Worm (Caenorhabditis elegans) whole organism, young adult: ENCODE measurements around the gene hot-6.

Experiments used
- Y53G8AR.9 ChIP-seq: fragments of 200-800 bp; sonication (Bioruptor generic); conservative IDR thresholded peaks from 2 replicates; pipeline ENCODE4 v1.3.6; 2022; ENCODE audit warnings: missing genetic modification reagents, missing genetic modification characterization, missing compliant biosample characterization
- Y95B8A.8 ChIP-seq: fragments of 200-800 bp; sonication (Bioruptor generic); IDR thresholded peaks from 2 replicates; pipeline ENCODE4 v1.3.6; 2022; ENCODE audit warnings: missing genetic modification reagents, missing genetic modification characterization, missing compliant biosample characterization
- ama-1 ChIP-seq, 3 experiments: fragments of 150-350 bp in 1 of 3; sonication (generic microtip) in 2 of 3; optimal IDR thresholded peaks; 2 replicates each; lab custom pipeline; 2014 to 2018; ENCODE audit warnings: missing biosample characterization in 2 of 3, missing genetic modification characterization in 2 of 3, missing genetic modification reagents in 2 of 3
- efl-1 ChIP-seq: fragments of 150-350 bp; optimal IDR thresholded peaks from 2 replicates; lab custom pipeline; 2014; ENCODE audit warnings: missing biosample characterization, missing genetic modification reagents, missing genetic modification characterization
- egl-44 ChIP-seq: fragments of 200-800 bp; sonication (Bioruptor generic); IDR thresholded peaks from 2 replicates; pipeline ENCODE4 v1.3.6; 2022; ENCODE audit warnings: missing genetic modification reagents, missing genetic modification characterization, missing compliant biosample characterization
- ekl-4 ChIP-seq: fragments of 200-800 bp; sonication (Bioruptor generic); IDR thresholded peaks from 2 replicates; pipeline ENCODE4 v1.3.6; 2022; ENCODE audit warnings: missing genetic modification reagents, missing genetic modification characterization, missing compliant biosample characterization
- nhr-27 ChIP-seq: fragments of 200-800 bp; sonication (Bioruptor generic); optimal IDR thresholded peaks from 2 replicates; lab custom pipeline; 2018; ENCODE audit warnings: mild to moderate bottlenecking, missing genetic modification characterization, moderate library complexity, missing compliant biosample characterization
- pha-4 ChIP-seq: fragments of 150-350 bp; sonication (generic microtip); optimal IDR thresholded peaks from 2 replicates; lab custom pipeline; 2014; ENCODE audit warnings: missing biosample characterization, missing genetic modification reagents, missing genetic modification characterization
- rcor-1 ChIP-seq: fragments of 200-800 bp; sonication (Bioruptor generic); IDR thresholded peaks from 2 replicates; pipeline ENCODE4 v1.3.6; 2022; ENCODE audit warnings: missing genetic modification reagents, missing genetic modification characterization, missing compliant biosample characterization
- sea-2 ChIP-seq: fragments of 200-800 bp; sonication (Bioruptor generic); IDR thresholded peaks from 2 replicates; pipeline ENCODE4 v1.3.6; 2022; ENCODE audit warnings: missing genetic modification characterization, missing compliant biosample characterization
- unc-62 ChIP-seq: fragments of 150-350 bp; optimal IDR thresholded peaks from 2 replicates; lab custom pipeline; 2014; ENCODE audit warnings: missing biosample characterization, missing genetic modification reagents, missing genetic modification characterization

DNA sequence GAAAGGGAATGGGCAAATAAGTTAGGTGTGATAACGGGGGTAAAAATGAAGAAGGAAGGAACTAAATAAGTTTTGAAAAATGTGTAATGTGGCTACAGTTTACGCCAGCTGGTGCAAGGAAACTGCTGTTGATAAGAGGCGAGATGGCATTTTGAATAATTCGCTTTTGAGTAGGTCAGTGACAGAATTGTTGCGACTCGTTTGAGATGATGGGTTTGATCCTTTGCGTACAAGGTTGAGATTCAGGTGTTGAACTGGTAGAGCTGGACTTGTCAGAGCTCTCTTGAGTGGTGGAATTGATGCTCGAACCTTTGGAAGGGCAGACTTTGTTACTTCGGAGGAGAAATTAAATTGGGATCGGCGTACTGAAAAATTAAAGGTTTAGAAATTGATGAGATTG, 10.9 kb downstream of the hot-6 start:
- TF ChIP-seq ekl-4 (no peak), Y95B8A.8 (GFP tag; lab: Robert Waterston, UW) (no peak), unc-62 (GFP tag; lab: Kevin White, UChicago) (no peak), efl-1 (GFP tag; lab: Kevin White, UChicago) (no peak), egl-44 (GFP tag; lab: Robert Waterston, UW) (no peak), ama-1 (optimal IDR thresholded peaks at IDR 0.05; lab: Kevin White, UChicago) (no peak), ama-1 (GFP tag; optimal IDR thresholded peaks at IDR 0.05; lab: Kevin White, UChicago) (no peak), pha-4 (tag; lab: Kevin White, UChicago) (no peak), rcor-1 (no peak), sea-2 (GFP tag; lab: Robert Waterston, UW) (no peak), nhr-27 (tag; lab: Kevin White, UChicago) (no peak), Y53G8AR.9 (GFP tag; lab: Robert Waterston, UW) (no peak)
